Fruit fly (Drosophila melanogaster) whole organism, adult: ENCODE measurements around the gene CG5653.

Source experiments
- CG14711 ChIP-seq: fragments of 200-800 bp; sonication (Bioruptor generic); optimal IDR thresholded peaks from 2 replicates; lab custom pipeline; 2018; ENCODE audit warnings: missing biosample characterization, mild to moderate bottlenecking, missing genetic modification characterization, moderate library complexity
- Clk ChIP-seq: fragments of 200-800 bp; sonication (Bioruptor generic); optimal IDR thresholded peaks from 2 replicates; lab custom pipeline; 2017; ENCODE audit warnings: missing biosample characterization, missing genetic modification characterization
- Crg-1 ChIP-seq: fragments of 200-800 bp; sonication (Bioruptor generic); optimal IDR thresholded peaks from 2 replicates; lab custom pipeline; 2016; ENCODE audit warnings: missing biosample characterization, missing genetic modification characterization
- cnc ChIP-seq, 2 experiments: fragments of >200 bp; optimal IDR thresholded peaks; 2 replicates each; lab custom pipeline; 2017
- kay ChIP-seq: fragments of 200-800 bp; sonication (Bioruptor generic); peaks from one replicate; lab custom pipeline; 2016; ENCODE audit warnings: missing biosample characterization, missing genetic modification characterization, borderline replicate concordance
- tj ChIP-seq: fragments of 200-800 bp; sonication (Bioruptor generic); optimal IDR thresholded peaks from 3 replicates; lab custom pipeline; 2017; ENCODE audit warnings: missing biosample characterization, mild to moderate bottlenecking, missing genetic modification characterization, moderate library complexity
- toe ChIP-seq: fragments of 200-800 bp; sonication (Bioruptor generic); optimal IDR thresholded peaks from 2 replicates; lab custom pipeline; 2016; ENCODE audit warnings: missing biosample characterization, missing genetic modification characterization

DNA sequence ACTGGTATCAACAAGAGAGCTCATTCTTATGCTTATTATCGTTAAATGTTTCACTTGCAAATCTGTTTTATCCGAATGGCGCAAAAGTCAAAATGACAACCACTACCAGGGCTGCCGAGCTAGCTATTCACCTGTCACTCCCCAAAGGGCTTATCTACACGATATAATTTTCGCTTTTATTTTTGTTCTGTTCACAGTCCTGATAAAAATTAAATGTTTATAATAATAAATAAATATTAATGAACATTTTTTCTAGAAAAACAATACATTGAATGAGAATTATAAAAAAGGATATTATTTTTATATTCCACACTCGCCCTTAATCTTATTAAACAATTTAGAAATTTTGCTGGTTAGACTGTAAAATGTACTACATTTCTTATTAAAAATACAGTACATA is 43.6 kb upstream of the CG5653 start, which contains the start of gene CG5194:
- TF ChIP-seq toe (GFP tag; lab: Kevin White, UChicago) (no peak), cnc (optimal IDR thresholded peaks at IDR 0.05; lab: Kevin White, UChicago) (no peak), tj (GFP tag; lab: Kevin White, UChicago) (no peak), Crg-1 (no peak), kay (GFP tag; lab: Kevin White, UChicago) (no peak), Clk (GFP tag; lab: Kevin White, UChicago) (no peak), CG14711 (tag; lab: Kevin White, UChicago) (no peak)
